Fruit fly (Drosophila melanogaster) whole organism, prepupa: ENCODE data around the gene CG13720.

Experiments used
- CG10631 ChIP-seq: fragments of 200-800 bp; sonication (Bioruptor generic); optimal IDR thresholded peaks from 2 replicates; lab custom pipeline; 2016; ENCODE audit warnings: missing biosample characterization, missing genetic modification characterization
- CG11294 ChIP-seq: fragments of 200-800 bp; sonication (Bioruptor generic); IDR thresholded peaks from 2 replicates; pipeline ENCODE4 v1.3.6; 2022; ENCODE audit warnings: missing biosample characterization, missing genetic modification characterization
- CG11902 ChIP-seq: fragments of 200-800 bp; sonication (Bioruptor generic); optimal IDR thresholded peaks from 3 replicates; lab custom pipeline; 2016; ENCODE audit warnings: missing biosample characterization, missing genetic modification characterization
- CG15336 ChIP-seq: fragments of 200-800 bp; sonication (Bioruptor generic); IDR thresholded peaks from 2 replicates; pipeline ENCODE4 v1.3.6; 2022; ENCODE audit warnings: missing biosample characterization, missing genetic modification characterization
- CG3032 ChIP-seq: fragments of 200-800 bp; optimal IDR thresholded peaks from 2 replicates; lab custom pipeline; 2019; ENCODE audit warnings: missing biosample characterization, mild to moderate bottlenecking, missing genetic modification characterization, moderate library complexity
- CG31627 ChIP-seq: fragments of 200-800 bp; sonication (Bioruptor generic); optimal IDR thresholded peaks from 3 replicates; lab custom pipeline; 2016; ENCODE audit warnings: missing biosample characterization, missing genetic modification characterization
- CG32006 ChIP-seq: fragments of 200-800 bp; sonication (Bioruptor generic); optimal IDR thresholded peaks from 3 replicates; lab custom pipeline; 2017; ENCODE audit warnings: missing biosample characterization, mild to moderate bottlenecking, missing genetic modification characterization
- CG34406 ChIP-seq: fragments of 200-800 bp; sonication (Bioruptor generic); optimal IDR thresholded peaks from 3 replicates; lab custom pipeline; 2016; ENCODE audit warnings: missing biosample characterization, missing genetic modification characterization
- CG3919 ChIP-seq: fragments of 200-800 bp; sonication (Bioruptor generic); optimal IDR thresholded peaks from 3 replicates; lab custom pipeline; 2016; ENCODE audit warnings: missing biosample characterization, missing genetic modification characterization
- CG4318 ChIP-seq: fragments of 200-800 bp; sonication (Bioruptor generic); optimal IDR thresholded peaks from 3 replicates; lab custom pipeline; 2017; ENCODE audit warnings: missing biosample characterization, mild to moderate bottlenecking, missing genetic modification characterization
- CG8119 ChIP-seq: fragments of 200-800 bp; sonication (Bioruptor generic); IDR thresholded peaks from 3 replicates; pipeline ENCODE4 v1.3.6; 2022; ENCODE audit warnings: missing biosample characterization, missing genetic modification characterization
- CG8319 ChIP-seq: fragments of 200-800 bp; sonication (Bioruptor generic); optimal IDR thresholded peaks from 3 replicates; lab custom pipeline; 2016; ENCODE audit warnings: missing biosample characterization, missing genetic modification characterization
- CG8632 ChIP-seq: fragments of 200-800 bp; sonication (Bioruptor generic); optimal IDR thresholded peaks from 3 replicates; lab custom pipeline; 2016; ENCODE audit warnings: missing biosample characterization, missing genetic modification characterization
- Eip78C ChIP-seq: fragments of 200-800 bp; sonication (Bioruptor generic); peaks from one replicate; lab custom pipeline; 2016; ENCODE audit warnings: missing biosample characterization, missing genetic modification characterization
- Ets21C ChIP-seq: fragments of 200-800 bp; sonication (Bioruptor generic); optimal IDR thresholded peaks from 3 replicates; lab custom pipeline; 2016; ENCODE audit warnings: missing biosample characterization, missing genetic modification characterization
- Ets96B ChIP-seq: fragments of 200-800 bp; optimal IDR thresholded peaks from 2 replicates; lab custom pipeline; 2019; ENCODE audit warnings: missing biosample characterization, mild to moderate bottlenecking, missing genetic modification characterization, moderate library complexity
- Gug ChIP-seq: fragments of 200-800 bp; sonication (Bioruptor generic); IDR thresholded peaks from 2 replicates; pipeline ENCODE4 v1.3.6; 2022; ENCODE audit warnings: missing biosample characterization, missing genetic modification characterization
- Hr39 ChIP-seq: fragments of 200-800 bp; sonication (Bioruptor generic); optimal IDR thresholded peaks from 2 replicates; lab custom pipeline; 2016; ENCODE audit warnings: missing biosample characterization, missing genetic modification characterization
- Hr4 ChIP-seq: fragments of 200-800 bp; sonication (Bioruptor generic); optimal IDR thresholded peaks from 3 replicates; lab custom pipeline; 2016; ENCODE audit warnings: missing biosample characterization, missing genetic modification characterization
- Lpt ChIP-seq: fragments of 200-800 bp; sonication (Bioruptor generic); optimal IDR thresholded peaks from 3 replicates; lab custom pipeline; 2016; ENCODE audit warnings: missing biosample characterization, missing genetic modification characterization
- OdsH ChIP-seq: fragments of 200-800 bp; sonication (Bioruptor generic); optimal IDR thresholded peaks from 3 replicates; lab custom pipeline; 2016; ENCODE audit warnings: missing biosample characterization, missing genetic modification characterization
- Sox102F ChIP-seq: fragments of 200-800 bp; sonication (Bioruptor generic); optimal IDR thresholded peaks from 2 replicates; lab custom pipeline; 2016; ENCODE audit warnings: missing biosample characterization, mild to moderate bottlenecking, missing genetic modification characterization
- Sox15 ChIP-seq: fragments of 200-800 bp; sonication (Bioruptor generic); optimal IDR thresholded peaks from 3 replicates; lab custom pipeline; 2016; ENCODE audit warnings: missing biosample characterization, missing genetic modification characterization
- achi ChIP-seq: fragments of 200-800 bp; sonication (Bioruptor generic); optimal IDR thresholded peaks from 3 replicates; lab custom pipeline; 2016; ENCODE audit warnings: missing biosample characterization, missing genetic modification characterization
- acj6 ChIP-seq: fragments of 200-800 bp; sonication (Bioruptor generic); optimal IDR thresholded peaks from 3 replicates; lab custom pipeline; 2016; ENCODE audit warnings: missing biosample characterization, missing genetic modification characterization
- cyc ChIP-seq: fragments of 200-800 bp; sonication (Bioruptor generic); optimal IDR thresholded peaks from 3 replicates; lab custom pipeline; 2016; ENCODE audit warnings: missing biosample characterization, missing genetic modification characterization
- dac ChIP-seq: fragments of 200-800 bp; sonication (Bioruptor generic); optimal IDR thresholded peaks from 2 replicates; lab custom pipeline; 2017; ENCODE audit warnings: missing biosample characterization, mild to moderate bottlenecking, missing genetic modification characterization
- dsx ChIP-seq: fragments of 200-800 bp; optimal IDR thresholded peaks from 3 replicates; lab custom pipeline; 2019; ENCODE audit warnings: missing biosample characterization, mild to moderate bottlenecking, missing genetic modification characterization, moderate library complexity; ENCODE audit not compliant: poor library complexity, severe bottlenecking
- eg ChIP-seq: fragments of 200-800 bp; sonication (Bioruptor generic); IDR thresholded peaks from 3 replicates; pipeline ENCODE4 v1.3.6; 2022; ENCODE audit warnings: missing biosample characterization, missing genetic modification characterization
- esn ChIP-seq: fragments of 200-800 bp; sonication (Bioruptor generic); optimal IDR thresholded peaks from 2 replicates; lab custom pipeline; 2016; ENCODE audit warnings: missing biosample characterization, mild to moderate bottlenecking, missing genetic modification characterization, moderate library complexity
- fd59A ChIP-seq: fragments of 200-800 bp; sonication (Bioruptor generic); optimal IDR thresholded peaks from 2 replicates; lab custom pipeline; 2017; ENCODE audit warnings: missing biosample characterization, mild to moderate bottlenecking, missing genetic modification characterization, missing genetic modification reagents
- fd85E ChIP-seq: fragments of 200-800 bp; sonication (Bioruptor generic); optimal IDR thresholded peaks from 3 replicates; lab custom pipeline; 2016; ENCODE audit warnings: missing biosample characterization, missing genetic modification characterization
- lz ChIP-seq: fragments of 200-800 bp; sonication (Bioruptor generic); optimal IDR thresholded peaks from 3 replicates; lab custom pipeline; 2016; ENCODE audit warnings: missing biosample characterization, missing genetic modification characterization
- net ChIP-seq: fragments of 200-800 bp; sonication (Bioruptor generic); optimal IDR thresholded peaks from 3 replicates; lab custom pipeline; 2016; ENCODE audit warnings: missing biosample characterization, missing genetic modification characterization
- pdm3 ChIP-seq: fragments of 200-800 bp; sonication (Bioruptor generic); optimal IDR thresholded peaks from 3 replicates; lab custom pipeline; 2016; ENCODE audit warnings: missing biosample characterization, missing genetic modification characterization
- salr ChIP-seq, 2 experiments: fragments of 200-800 bp; sonication (Bioruptor generic); optimal IDR thresholded peaks; 3 replicates each; lab custom pipeline; 2016 to 2018; ENCODE audit warnings: missing biosample characterization in 2 of 2, missing genetic modification characterization in 2 of 2, mild to moderate bottlenecking in 1 of 2
- ss ChIP-seq, 2 experiments: fragments of 200-800 bp; sonication (Bioruptor generic); optimal IDR thresholded peaks; 2 replicates in 1 of 2; 3 replicates in 1 of 2; lab custom pipeline; 2017 to 2018; ENCODE audit warnings: mild to moderate bottlenecking in 2 of 2, missing biosample characterization in 2 of 2, missing genetic modification characterization in 2 of 2, moderate library complexity in 1 of 2
- svp ChIP-seq: fragments of 200-800 bp; sonication (Bioruptor generic); peaks from one replicate; lab custom pipeline; 2016; ENCODE audit warnings: missing biosample characterization, missing genetic modification characterization
- topi ChIP-seq: fragments of 200-800 bp; sonication (Bioruptor generic); optimal IDR thresholded peaks from 3 replicates; lab custom pipeline; 2016; ENCODE audit warnings: missing biosample characterization, missing genetic modification characterization

Gene CG13720

DNA sequence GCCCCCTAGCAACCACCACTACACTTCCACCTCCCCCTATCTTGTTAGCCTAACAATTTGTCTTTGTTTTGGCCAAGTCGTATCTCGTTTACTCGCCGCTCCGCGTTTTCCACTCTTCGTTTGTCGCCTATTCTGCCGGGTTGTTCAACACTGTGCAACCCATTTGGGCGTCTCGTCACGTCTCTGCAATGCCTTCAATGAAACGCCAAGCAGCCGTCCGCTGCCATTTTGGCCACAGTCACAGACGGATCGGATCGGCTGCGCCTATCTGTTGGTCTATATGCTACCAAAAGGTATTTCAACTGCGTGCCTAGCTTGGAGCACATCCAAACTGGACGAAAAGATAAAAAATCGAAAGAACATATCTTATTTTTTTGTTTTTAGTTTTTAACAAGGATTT, 16.1 kb upstream of the CG13720 start:
- TF ChIP-seq salr (GFP tag; optimal IDR thresholded peaks at IDR 0.05; lab: Kevin White, UChicago), result no peak
- TF ChIP-seq topi (GFP tag; lab: Kevin White, UChicago), result no peak
- TF ChIP-seq Lpt, result no peak
- TF ChIP-seq CG31627, result no peak
- no peak for TF ChIP-seq fd85E
- TF ChIP-seq CG3032, result no peak
- no peak for TF ChIP-seq cyc (GFP tag; lab: Kevin White, UChicago)
- TF ChIP-seq Gug, result no peak
- no peak for TF ChIP-seq pdm3 (GFP tag; lab: Kevin White, UChicago)
- no peak for TF ChIP-seq esn (GFP tag; lab: Kevin White, UChicago)
- TF ChIP-seq Eip78C (GFP tag; lab: Kevin White, UChicago), result peak; percentile 15
- no peak for TF ChIP-seq CG34406 (GFP tag; lab: Kevin White, UChicago)
- no peak for TF ChIP-seq Sox15 (GFP tag; lab: Kevin White, UChicago)
- no peak for TF ChIP-seq CG10631 (GFP tag; lab: Kevin White, UChicago)
- TF ChIP-seq CG15336 (GFP tag; lab: Robert Waterston, UW), result 0 out of 2 replicates have a peak, but pooled peaks have one; percentile 12

DNA sequence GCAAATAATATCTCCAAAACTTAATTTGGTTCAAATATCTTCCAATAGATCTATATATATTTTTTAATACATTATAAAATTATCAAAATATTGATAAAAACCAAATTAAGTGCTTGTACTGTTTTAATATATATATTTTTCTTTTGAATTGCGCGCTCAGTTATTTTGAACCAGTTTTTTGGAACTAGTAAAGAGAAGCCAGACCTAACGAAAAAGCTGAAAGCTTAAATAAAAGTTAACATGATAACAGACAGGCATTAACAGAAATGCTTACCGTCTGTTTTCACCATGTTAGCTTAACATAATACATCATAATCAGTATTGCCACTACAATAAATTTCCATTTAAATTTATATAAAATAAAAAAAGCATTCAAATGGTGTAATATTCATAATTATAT, 10.0 kb upstream of the CG13720 start:
- TF ChIP-seq Eip78C (GFP tag; lab: Kevin White, UChicago) (peak; percentile 21), Hr4 (GFP tag; lab: Kevin White, UChicago) (no peak)

DNA sequence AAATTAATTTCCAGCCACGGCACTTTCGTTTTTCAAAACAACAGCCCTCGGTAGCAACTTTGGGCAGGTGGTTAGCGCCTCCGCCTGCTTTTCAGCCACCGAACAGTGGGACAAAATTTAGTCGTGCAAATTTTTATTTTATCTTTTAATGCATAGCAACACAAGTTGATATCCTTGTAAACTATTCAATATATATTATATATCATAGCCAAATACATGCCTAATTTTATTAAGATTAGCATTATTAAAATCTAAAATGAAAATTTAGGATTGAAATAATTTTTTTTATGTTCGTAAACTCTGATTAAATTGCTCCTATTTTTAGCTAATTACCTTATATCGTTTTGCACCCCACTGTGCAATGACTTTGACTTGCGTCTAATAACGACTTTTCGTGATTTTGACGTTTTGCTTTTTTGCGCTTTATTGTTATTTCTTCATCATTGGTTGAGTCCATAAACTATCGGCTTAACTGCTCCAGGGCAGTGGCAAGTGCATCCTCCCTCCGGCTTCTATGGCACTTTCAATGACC, 8.7 kb upstream of the CG13720 start:
- TF ChIP-seq Ets21C (GFP tag; lab: Kevin White, UChicago), result no peak
- peak; percentile 61 for TF ChIP-seq CG4318 (GFP tag; lab: Kevin White, UChicago)
- TF ChIP-seq salr (GFP tag; optimal IDR thresholded peaks at IDR 0.05; lab: Kevin White, UChicago), result peak in 1 of 2 experiments; percentile 10
- peak; percentile 2 for TF ChIP-seq CG34406 (GFP tag; lab: Kevin White, UChicago)
- TF ChIP-seq svp (GFP tag; lab: Kevin White, UChicago), result peak; percentile 14
- no peak for TF ChIP-seq Sox102F (GFP tag; lab: Kevin White, UChicago)
- TF ChIP-seq net (GFP tag; lab: Kevin White, UChicago), result peak; percentile 10
- peak; percentile 13 for TF ChIP-seq OdsH (GFP tag; lab: Kevin White, UChicago)
- TF ChIP-seq Ets96B, result no peak
- no peak for TF ChIP-seq topi (GFP tag; lab: Kevin White, UChicago)
- TF ChIP-seq CG8119, result peak; percentile 83
- no peak for TF ChIP-seq CG11294 (GFP tag; lab: Robert Waterston, UW)
- peak; percentile 77 for TF ChIP-seq CG15336 (GFP tag; lab: Robert Waterston, UW)
- TF ChIP-seq CG10631 (GFP tag; lab: Kevin White, UChicago), result no peak
- TF ChIP-seq dsx, result no peak
- TF ChIP-seq CG32006 (GFP tag; lab: Kevin White, UChicago), result peak; percentile 73
- no peak for TF ChIP-seq cyc (GFP tag; lab: Kevin White, UChicago)
- no peak for TF ChIP-seq Hr39
- no peak for TF ChIP-seq dac (GFP tag; lab: Kevin White, UChicago)
- TF ChIP-seq Eip78C (GFP tag; lab: Kevin White, UChicago), result peak; percentile 77
- peak; percentile 2 for TF ChIP-seq CG8632
- TF ChIP-seq Hr4 (GFP tag; lab: Kevin White, UChicago), result peak; percentile 66
- TF ChIP-seq fd85E, result no peak
- TF ChIP-seq achi (GFP tag; lab: Kevin White, UChicago), result peak; percentile 10
- no peak for TF ChIP-seq CG8319 (GFP tag; lab: Kevin White, UChicago)
- no peak for TF ChIP-seq CG11902 (GFP tag; lab: Kevin White, UChicago)
- no peak for TF ChIP-seq Gug

DNA sequence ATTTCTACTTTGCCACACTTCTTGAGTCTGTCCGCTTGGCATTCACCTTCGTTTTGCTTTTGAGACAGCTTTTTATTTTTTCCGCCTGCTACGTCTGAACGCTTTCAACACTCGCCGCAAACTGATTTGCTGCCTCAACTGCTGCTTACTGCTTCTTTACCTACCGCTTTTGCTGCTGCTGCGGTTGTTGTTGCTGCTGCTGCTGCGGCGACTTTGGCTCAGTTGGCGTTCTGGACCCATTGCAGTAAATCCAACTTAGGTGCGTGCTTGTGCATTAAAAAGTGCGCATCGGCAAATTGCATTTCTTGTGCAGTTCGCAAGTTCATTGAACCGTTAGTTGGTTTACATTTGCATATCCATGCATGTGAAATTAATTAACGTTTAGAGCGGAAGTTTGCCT, 8.0 kb upstream of the CG13720 start, which contains the start of gene NT1:
Gene NT1, minus strand, starts transcription at position 127 of the 400 bp plus-strand sequence.
- no peak for TF ChIP-seq OdsH (GFP tag; lab: Kevin White, UChicago)
- no peak for TF ChIP-seq fd59A (GFP tag; lab: Kevin White, UChicago)
- TF ChIP-seq CG3919 (GFP tag; lab: Kevin White, UChicago), result no peak
- TF ChIP-seq lz (GFP tag; lab: Kevin White, UChicago), result no peak
- TF ChIP-seq ss (GFP tag; optimal IDR thresholded peaks at IDR 0.05; lab: Kevin White, UChicago), result no peak
- TF ChIP-seq CG8632, result no peak
- TF ChIP-seq CG4318 (GFP tag; lab: Kevin White, UChicago), result no peak
- TF ChIP-seq CG10631 (GFP tag; lab: Kevin White, UChicago), result no peak
- TF ChIP-seq Lpt, result no peak
- TF ChIP-seq CG34406 (GFP tag; lab: Kevin White, UChicago), result no peak
- no peak for TF ChIP-seq acj6 (GFP tag; lab: Kevin White, UChicago)
- no peak for TF ChIP-seq eg (GFP tag; lab: Robert Waterston, UW)
- no peak for TF ChIP-seq Ets96B
